Worm (Caenorhabditis elegans): ENCODE results near the gene C45B11.2.

C45B11.2 gene

ce11 chrV:11078104-11078724, 35.7 kb downstream of the C45B11.2 start, which contains the start of gene act-2:
TSS of gene act-2 (minus strand) at chrV:11078154.
- peak; percentile 80 for TF ChIP-seq W03F9.2 (tag; optimal IDR thresholded peaks at IDR 0.05)
- TF ChIP-seq dao-5 (tag; optimal IDR thresholded peaks at IDR 0.05), result no peak
- TF ChIP-seq him-1 (tag; optimal IDR thresholded peaks at IDR 0.05), result no peak

ce11 chrV:11078874-11079273, 36.4 kb downstream of the C45B11.2 start:
- TF ChIP-seq dao-5 (tag; optimal IDR thresholded peaks at IDR 0.05), result no peak
- TF ChIP-seq him-1 (tag; optimal IDR thresholded peaks at IDR 0.05), result no peak
- no peak for TF ChIP-seq W03F9.2 (tag; optimal IDR thresholded peaks at IDR 0.05)

- TF ChIP-seq him-1 (tag; optimal IDR thresholded peaks at IDR 0.05) (no peak), W03F9.2 (tag; optimal IDR thresholded peaks at IDR 0.05) (no peak), dao-5 (tag; optimal IDR thresholded peaks at IDR 0.05) (no peak)
Measured at ce11 chrV:11080345-11081102, 38.0 kb downstream of the C45B11.2 start, which contains the start of gene act-1. TSS of gene act-1 (plus strand) at chrV:11081052.

- TF ChIP-seq dao-5 (tag; optimal IDR thresholded peaks at IDR 0.05) (no peak), him-1 (tag; optimal IDR thresholded peaks at IDR 0.05) (no peak), W03F9.2 (tag; optimal IDR thresholded peaks at IDR 0.05) (no peak)
Measured at ce11 chrV:11082475-11082874, 40.0 kb downstream of the C45B11.2 start.

- no peak for TF ChIP-seq W03F9.2 (tag; optimal IDR thresholded peaks at IDR 0.05)
- no peak for TF ChIP-seq dao-5 (tag; optimal IDR thresholded peaks at IDR 0.05)
- no peak for TF ChIP-seq him-1 (tag; optimal IDR thresholded peaks at IDR 0.05)
Measured at ce11 chrV:11082964-11083363, 40.5 kb downstream of the C45B11.2 start.

ce11 chrV:11083691-11084090, 41.2 kb downstream of the C45B11.2 start:
- TF ChIP-seq dao-5 (tag; optimal IDR thresholded peaks at IDR 0.05), result no peak
- TF ChIP-seq W03F9.2 (tag; optimal IDR thresholded peaks at IDR 0.05), result no peak
- no peak for TF ChIP-seq him-1 (tag; optimal IDR thresholded peaks at IDR 0.05)

- TF ChIP-seq dao-5 (tag; optimal IDR thresholded peaks at IDR 0.05) (no peak), him-1 (tag; optimal IDR thresholded peaks at IDR 0.05) (no peak), W03F9.2 (tag; optimal IDR thresholded peaks at IDR 0.05) (no peak)
Measured at ce11 chrV:11087119-11087518, 44.6 kb downstream of the C45B11.2 start.

ce11 chrV:11087519-11087998, 45.0 kb downstream of the C45B11.2 start, which contains the start of gene Y42A5A.1:
TSS of gene Y42A5A.1 (plus strand) at chrV:11087948.
- no peak for TF ChIP-seq him-1 (tag; optimal IDR thresholded peaks at IDR 0.05)
- TF ChIP-seq W03F9.2 (tag; optimal IDR thresholded peaks at IDR 0.05), result no peak
- no peak for TF ChIP-seq dao-5 (tag; optimal IDR thresholded peaks at IDR 0.05)
